Worm (Caenorhabditis elegans) whole organism, young adult: ENCODE results near the gene C16C8.19.
"Not testable (repeated sequence)": the region's sequence is repeated elsewhere in the genome, so short reads cannot be mapped to it uniquely, and the experiment has no call there.

ENCODE experiments used
- B0019.2 ChIP-seq: fragments of 200-800 bp; sonication (Bioruptor generic); conservative IDR thresholded peaks from 2 replicates; pipeline ENCODE4 v1.3.6; 2022; ENCODE audit warnings: missing genetic modification reagents, missing genetic modification characterization, missing compliant biosample characterization
- B0035.1 ChIP-seq: sonication (generic microtip); optimal IDR thresholded peaks from 2 replicates; lab custom pipeline; 2016; ENCODE audit warnings: missing genetic modification characterization, mild to moderate bottlenecking, missing compliant biosample characterization, missing genotype, missing genetic modification reagents
- B0336.3 ChIP-seq: fragments of 200-800 bp; sonication (Bioruptor generic); IDR thresholded peaks from 2 replicates; pipeline ENCODE4 v1.3.6; 2022; ENCODE audit warnings: missing genetic modification characterization, missing compliant biosample characterization
- C17E4.6 ChIP-seq: fragments of 200-800 bp; sonication (Bioruptor generic); IDR thresholded peaks from 2 replicates; pipeline ENCODE4 v1.3.6; 2022; ENCODE audit warnings: missing genetic modification reagents, missing genetic modification characterization, missing compliant biosample characterization
- F39B2.1 ChIP-seq: fragments of 200-800 bp; sonication (Bioruptor generic); IDR thresholded peaks from 2 replicates; pipeline ENCODE4 v1.3.6; 2022; ENCODE audit warnings: missing genetic modification reagents, missing genetic modification characterization, missing compliant biosample characterization
- F49E8.2 ChIP-seq: sonication (generic microtip); optimal IDR thresholded peaks from 3 replicates; lab custom pipeline; 2017; ENCODE audit warnings: missing genetic modification characterization, mild to moderate bottlenecking, missing compliant biosample characterization, antibody characterized with exemption, moderate library complexity; ENCODE audit not compliant: insufficient read depth
- K12H6.12 ChIP-seq: fragments of 200-800 bp; sonication (Bioruptor generic); optimal IDR thresholded peaks from 2 replicates; lab custom pipeline; 2018; ENCODE audit warnings: mild to moderate bottlenecking, missing genetic modification characterization, missing compliant biosample characterization
- Y53F4B.3 ChIP-seq: fragments of 200-800 bp; sonication (Bioruptor generic); IDR thresholded peaks from 2 replicates; pipeline ENCODE4 v1.3.6; 2022; ENCODE audit warnings: missing genetic modification reagents, missing genetic modification characterization, missing compliant biosample characterization
- ama-1 ChIP-seq, 3 experiments: fragments of 150-350 bp in 1 of 3; sonication (generic microtip) in 2 of 3; optimal IDR thresholded peaks; 2 replicates each; lab custom pipeline; 2014 to 2018; ENCODE audit warnings: missing biosample characterization in 2 of 3, missing genetic modification characterization in 2 of 3, missing genetic modification reagents in 2 of 3
- atf-7 ChIP-seq: sonication (generic microtip); optimal IDR thresholded peaks from 2 replicates; lab custom pipeline; 2017; ENCODE audit warnings: mild to moderate bottlenecking, missing genetic modification characterization, missing compliant biosample characterization
- attf-3 ChIP-seq: fragments of 200-800 bp; sonication (Bioruptor generic); conservative IDR thresholded peaks from 2 replicates; pipeline ENCODE4 v1.3.6; 2022; ENCODE audit warnings: missing genetic modification reagents, missing genetic modification characterization, missing compliant biosample characterization
- bed-1 ChIP-seq: fragments of 200-800 bp; sonication (Bioruptor generic); IDR thresholded peaks from 2 replicates; pipeline ENCODE4 v1.3.6; 2022; ENCODE audit warnings: missing genetic modification reagents, missing genetic modification characterization, missing compliant biosample characterization
- ceh-58 ChIP-seq: fragments of 200-800 bp; sonication (Bioruptor generic); IDR thresholded peaks from 2 replicates; pipeline ENCODE4 v1.3.6; 2022; ENCODE audit warnings: missing genetic modification characterization, missing compliant biosample characterization
- die-1 ChIP-seq: sonication (generic microtip); optimal IDR thresholded peaks from 2 replicates; lab custom pipeline; 2016; ENCODE audit warnings: missing genotype, mild to moderate bottlenecking, missing genetic modification characterization, missing compliant biosample characterization
- dpl-1 ChIP-seq: fragments of 150-350 bp; optimal IDR thresholded peaks from 2 replicates; lab custom pipeline; 2014; ENCODE audit warnings: missing biosample characterization, missing genetic modification reagents, missing genetic modification characterization
- efl-1 ChIP-seq: fragments of 150-350 bp; optimal IDR thresholded peaks from 2 replicates; lab custom pipeline; 2014; ENCODE audit warnings: missing biosample characterization, missing genetic modification reagents, missing genetic modification characterization
- egl-18 ChIP-seq: fragments of 200-800 bp; sonication (Bioruptor generic); IDR thresholded peaks from 2 replicates; pipeline ENCODE4 v1.3.6; 2022; ENCODE audit warnings: missing genetic modification reagents, missing genetic modification characterization, missing compliant biosample characterization
- ekl-4 ChIP-seq: fragments of 200-800 bp; sonication (Bioruptor generic); IDR thresholded peaks from 2 replicates; pipeline ENCODE4 v1.3.6; 2022; ENCODE audit warnings: missing genetic modification reagents, missing genetic modification characterization, missing compliant biosample characterization
- hrde-1 ChIP-seq: sonication (generic microtip); optimal IDR thresholded peaks from 2 replicates; lab custom pipeline; 2016; ENCODE audit warnings: missing genetic modification characterization, mild to moderate bottlenecking, missing compliant biosample characterization, moderate library complexity, missing genotype, missing genetic modification reagents, borderline replicate concordance
- let-526 ChIP-seq: fragments of 200-800 bp; sonication (Bioruptor generic); IDR thresholded peaks from 2 replicates; pipeline ENCODE4 v1.3.6; 2022; ENCODE audit warnings: missing genetic modification reagents, missing genetic modification characterization, missing compliant biosample characterization
- lin-26 ChIP-seq: fragments of 200-800 bp; sonication (Bioruptor generic); IDR thresholded peaks from 2 replicates; pipeline ENCODE4 v1.3.6; 2022; ENCODE audit warnings: missing genetic modification reagents, missing genetic modification characterization, missing compliant biosample characterization
- lin-35 ChIP-seq, 3 experiments: fragments of 150-350 bp in 2 of 3; sonication (generic microtip) in 1 of 3; optimal IDR thresholded peaks; 2 replicates each; lab custom pipeline; 2014 to 2018; ENCODE audit warnings: missing biosample characterization in 3 of 3, missing genetic modification characterization in 3 of 3, missing genetic modification reagents in 3 of 3
- madf-3 ChIP-seq: fragments of 200-800 bp; sonication (Bioruptor generic); IDR thresholded peaks from 2 replicates; pipeline ENCODE4 v1.3.6; 2022; ENCODE audit warnings: missing genetic modification reagents, missing genetic modification characterization, missing compliant biosample characterization
- nfya-1 ChIP-seq: sonication (generic microtip); optimal IDR thresholded peaks from 2 replicates; lab custom pipeline; 2017; ENCODE audit warnings: antibody characterized with exemption, missing compliant biosample characterization, missing genetic modification characterization, borderline replicate concordance; ENCODE audit not compliant: insufficient read depth
- nhr-27 ChIP-seq: fragments of 200-800 bp; sonication (Bioruptor generic); optimal IDR thresholded peaks from 2 replicates; lab custom pipeline; 2018; ENCODE audit warnings: mild to moderate bottlenecking, missing genetic modification characterization, moderate library complexity, missing compliant biosample characterization
- nhr-80 ChIP-seq: sonication (generic microtip); optimal IDR thresholded peaks from 2 replicates; lab custom pipeline; 2016; ENCODE audit warnings: missing genetic modification characterization, missing compliant biosample characterization
- nhr-90 ChIP-seq: sonication (generic microtip); optimal IDR thresholded peaks from 2 replicates; lab custom pipeline; 2016; ENCODE audit warnings: missing genotype, mild to moderate bottlenecking, missing genetic modification characterization, missing compliant biosample characterization
- pha-4 ChIP-seq: fragments of 150-350 bp; sonication (generic microtip); optimal IDR thresholded peaks from 2 replicates; lab custom pipeline; 2014; ENCODE audit warnings: missing biosample characterization, missing genetic modification reagents, missing genetic modification characterization
- sdz-38 ChIP-seq: sonication (generic microtip); optimal IDR thresholded peaks from 2 replicates; lab custom pipeline; 2016; ENCODE audit warnings: missing genotype, missing genetic modification characterization, missing compliant biosample characterization
- snpc-1.1 ChIP-seq: sonication (generic microtip); optimal IDR thresholded peaks from 2 replicates; lab custom pipeline; 2017; ENCODE audit warnings: missing genetic modification characterization, mild to moderate bottlenecking, missing compliant biosample characterization, antibody characterized with exemption, moderate library complexity, missing genotype, missing genetic modification reagents; ENCODE audit not compliant: insufficient read depth
- snpc-1.3 ChIP-seq: sonication (generic microtip); optimal IDR thresholded peaks from 2 replicates; lab custom pipeline; 2017; ENCODE audit warnings: missing genetic modification characterization, mild to moderate bottlenecking, missing compliant biosample characterization, antibody characterized with exemption, moderate library complexity, missing genotype, missing genetic modification reagents; ENCODE audit not compliant: insufficient read depth
- tlf-1 ChIP-seq: fragments of 200-800 bp; sonication (Bioruptor generic); optimal IDR thresholded peaks from 2 replicates; lab custom pipeline; 2018; ENCODE audit warnings: mild to moderate bottlenecking, missing genetic modification characterization, missing compliant biosample characterization
- unc-130 ChIP-seq: sonication (generic microtip); optimal IDR thresholded peaks from 2 replicates; lab custom pipeline; 2016; ENCODE audit warnings: missing genetic modification reagents, missing genetic modification characterization, missing compliant biosample characterization
- ztf-22 ChIP-seq: fragments of 200-800 bp; sonication (Bioruptor generic); optimal IDR thresholded peaks from 2 replicates; lab custom pipeline; 2018; ENCODE audit warnings: mild to moderate bottlenecking, missing genetic modification characterization, moderate library complexity, missing compliant biosample characterization

The C16C8.19 gene

ce11 chrII:3482231-3482630 is 23.9 kb downstream of the C16C8.19 start, which contains the start of gene smu-2 (continued):
- no peak for TF ChIP-seq nhr-27 (tag; lab: Kevin White, UChicago)
- no peak for TF ChIP-seq pha-4 (tag; lab: Kevin White, UChicago)
- TF ChIP-seq bed-1 (GFP tag; lab: Robert Waterston, UW) = no peak
- no peak for TF ChIP-seq B0336.3 (GFP tag; lab: Robert Waterston, UW)
- no peak for TF ChIP-seq ama-1 (optimal IDR thresholded peaks at IDR 0.05; lab: Kevin White, UChicago)
- no peak for TF ChIP-seq ama-1 (GFP tag; optimal IDR thresholded peaks at IDR 0.05; lab: Kevin White, UChicago)
- TF ChIP-seq let-526 = 0 out of 2 replicates have a peak, but pooled peaks have one; percentile 42
- no peak for TF ChIP-seq dpl-1 (GFP tag; lab: Kevin White, UChicago)
- TF ChIP-seq atf-7 (tag; lab: Kevin White, UChicago) = no peak
- no peak for TF ChIP-seq nfya-1 (tag; lab: Kevin White, UChicago)
- no peak for TF ChIP-seq tlf-1
- no peak for TF ChIP-seq F39B2.1 (GFP tag; lab: Robert Waterston, UW)
- TF ChIP-seq sdz-38 (tag; lab: Kevin White, UChicago) = no peak
- no peak for TF ChIP-seq C17E4.6 (GFP tag; lab: Robert Waterston, UW)
- TF ChIP-seq K12H6.12 (tag; lab: Kevin White, UChicago) = peak; percentile 35
- TF ChIP-seq madf-3 = no peak
- no peak for TF ChIP-seq unc-130
- TF ChIP-seq B0019.2 (GFP tag; lab: Robert Waterston, UW) = no peak
- no peak for TF ChIP-seq B0035.1
- no peak for TF ChIP-seq nhr-80
- TF ChIP-seq egl-18 (GFP tag; lab: Robert Waterston, UW) = no peak
- no peak for TF ChIP-seq Y53F4B.3 (GFP tag; lab: Robert Waterston, UW)
- TF ChIP-seq lin-26 (GFP tag; lab: Robert Waterston, UW) = 0 out of 2 replicates have a peak, but pooled peaks have one; percentile 34
- TF ChIP-seq ceh-58 = no peak
- no peak for TF ChIP-seq nhr-90
- TF ChIP-seq lin-35 (GFP tag; optimal IDR thresholded peaks at IDR 0.05; lab: Kevin White, UChicago) = no peak
- no peak for TF ChIP-seq ztf-22 (GFP tag; lab: Kevin White, UChicago)
- TF ChIP-seq F49E8.2 (tag; lab: Kevin White, UChicago) = peak; percentile 1
- no peak for TF ChIP-seq snpc-1.1 (tag; lab: Kevin White, UChicago)

- not testable (repeated sequence) for TF ChIP-seq ekl-4 (GFP tag; lab: Robert Waterston, UW); hrde-1 (tag; lab: Kevin White, UChicago); snpc-1.3 (tag; lab: Kevin White, UChicago)
Measured at ce11 chrII:3490797-3491196, 32.5 kb downstream of the C16C8.19 start, which contains the start of gene fbxb-112. Gene fbxb-112, plus strand, starts transcription at chrII:3491097.

ce11 chrII:3499386-3499785 is 41.1 kb downstream of the C16C8.19 start, which contains the start of gene Y49F6B.9:
Gene Y49F6B.9, minus strand, starts transcription at chrII:3499387.
- TF ChIP-seq attf-3 = peak; percentile 85
- peak; percentile 40 for TF ChIP-seq efl-1 (GFP tag; lab: Kevin White, UChicago)
- TF ChIP-seq die-1 (tag; lab: Kevin White, UChicago) = no peak
